Worm (Caenorhabditis elegans): ENCODE data around the gene nhr-271.

nhr-271 gene

DNA sequence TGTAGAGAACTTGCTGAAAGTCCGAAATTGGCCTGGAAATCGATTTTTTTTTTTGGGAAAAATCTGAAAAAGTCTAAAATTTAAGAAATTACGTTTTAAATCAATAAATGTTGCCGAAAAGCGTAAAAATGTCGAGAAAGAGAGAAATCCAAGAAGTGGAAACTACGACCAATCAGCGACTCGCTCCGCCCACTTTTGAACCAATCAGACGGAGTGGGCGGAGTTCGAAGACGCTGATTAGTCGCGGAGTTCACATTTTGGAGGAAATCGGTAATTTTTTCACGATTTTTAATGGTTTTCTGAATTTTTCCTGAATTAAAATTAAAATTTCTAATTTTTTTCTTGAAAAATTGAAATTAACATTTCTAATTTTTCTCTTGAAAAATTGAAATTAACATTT is 40.7 kb downstream of the nhr-271 start:
- no peak for TF ChIP-seq T20F7.1 (GFP tag; optimal IDR thresholded peaks at IDR 0.05)
- no peak for TF ChIP-seq fos-1 (tag; optimal IDR thresholded peaks at IDR 0.05)
- TF ChIP-seq fkh-10 (GFP tag; optimal IDR thresholded peaks at IDR 0.05), result no peak
- no peak for TF ChIP-seq dmd-6 (GFP tag; IDR thresholded peaks at IDR 0.05)
- no peak for TF ChIP-seq nhr-76 (tag; optimal IDR thresholded peaks at IDR 0.05)
- TF ChIP-seq hif-1 (tag; optimal IDR thresholded peaks at IDR 0.05), result no peak
- no peak for TF ChIP-seq saeg-2 (GFP tag; IDR thresholded peaks at IDR 0.05)
- no peak for TF ChIP-seq egl-27 (tag; optimal IDR thresholded peaks at IDR 0.05)
- TF ChIP-seq lin-13 (GFP tag; optimal IDR thresholded peaks at IDR 0.05), result no peak

ce11 chrV:16537908-16538446 is 42.3 kb downstream of the nhr-271 start, which contains the start of gene Y32B12B.2:
TSS of gene Y32B12B.2 (plus strand) at chrV:16538396.
- TF ChIP-seq aly-2 (tag; optimal IDR thresholded peaks at IDR 0.05), result no peak
- peak; percentile 47; the same call in 1 of the 2 replicates for TF ChIP-seq snpc-1.2 (GFP tag; IDR thresholded peaks at IDR 0.05)
- TF ChIP-seq tra-1 (GFP tag; IDR thresholded peaks at IDR 0.05), result no peak
- no peak for TF ChIP-seq pqm-1 (tag; optimal IDR thresholded peaks at IDR 0.05)
- TF ChIP-seq lin-13 (GFP tag; optimal IDR thresholded peaks at IDR 0.05), result peak; percentile 36
- peak; percentile 88 for TF ChIP-seq lin-38 (GFP tag; IDR thresholded peaks at IDR 0.05)
- TF ChIP-seq dmd-6 (GFP tag; IDR thresholded peaks at IDR 0.05), result peak; percentile 46
- peak; percentile 75 for TF ChIP-seq mes-2 (tag; optimal IDR thresholded peaks at IDR 0.05; ENCODE audit: poor library complexity, severe bottlenecking)
- TF ChIP-seq php-3 (GFP tag; IDR thresholded peaks at IDR 0.05), result peak; percentile 12; the same call in 1 of the 2 replicates
- TF ChIP-seq mxl-3 (GFP tag; optimal IDR thresholded peaks at IDR 0.05), result no peak
- TF ChIP-seq daf-19 (GFP tag; conservative IDR thresholded peaks at IDR 0.05), result no peak
- TF ChIP-seq aha-1 (tag), result peak; percentile 3
- no peak for TF ChIP-seq nhr-41 (GFP tag; IDR thresholded peaks at IDR 0.05)
- peak in 1 of 2 experiments; percentile 10 for TF ChIP-seq mdl-1 (tag; optimal IDR thresholded peaks at IDR 0.05)
- TF ChIP-seq nhr-10 (tag; optimal IDR thresholded peaks at IDR 0.05), result no peak
- TF ChIP-seq ZK546.5 (tag; optimal IDR thresholded peaks at IDR 0.05), result no peak
- TF ChIP-seq ceh-82 (tag; optimal IDR thresholded peaks at IDR 0.05), result no peak
- no peak for TF ChIP-seq nhr-28 (tag; optimal IDR thresholded peaks at IDR 0.05)
- TF ChIP-seq D1046.2 (GFP tag; IDR thresholded peaks at IDR 0.05), result no peak
- TF ChIP-seq set-16 (GFP tag; IDR thresholded peaks at IDR 0.05), result no peak
- TF ChIP-seq zag-1 (tag; optimal IDR thresholded peaks at IDR 0.05), result no peak
- TF ChIP-seq hlh-30 (tag; optimal IDR thresholded peaks at IDR 0.05; ENCODE audit: insufficient read depth), result peak; percentile 26
- TF ChIP-seq hmg-1.1 (GFP tag; IDR thresholded peaks at IDR 0.05), result peak; percentile 58; the same call in 1 of the 2 replicates
- no peak for TF ChIP-seq zfp-3 (GFP tag; conservative IDR thresholded peaks at IDR 0.05)
- 0 out of 2 replicates have a peak, but pooled peaks have one; percentile 9 for TF ChIP-seq ceh-20 (GFP tag; IDR thresholded peaks at IDR 0.05)
- TF ChIP-seq dpl-1 (GFP tag; optimal IDR thresholded peaks at IDR 0.05), result peak; percentile 80
- peak; percentile 43 for TF ChIP-seq rbr-2 (tag; optimal IDR thresholded peaks at IDR 0.05)
- TF ChIP-seq duxl-1 (tag; optimal IDR thresholded peaks at IDR 0.05; ENCODE audit: poor library complexity), result peak; percentile 56
- 0 out of 2 replicates have a peak, but pooled peaks have one; percentile 23 for TF ChIP-seq T26A8.4 (GFP tag; IDR thresholded peaks at IDR 0.05)
- no peak for TF ChIP-seq nhr-25 (tag; optimal IDR thresholded peaks at IDR 0.05; ENCODE audit: borderline replicate concordance, insufficient read depth)
- no peak for TF ChIP-seq R02D3.7 (tag; optimal IDR thresholded peaks at IDR 0.05)
- no peak for TF ChIP-seq nhr-76 (tag; optimal IDR thresholded peaks at IDR 0.05)
- no peak for TF ChIP-seq lin-1 (GFP tag; IDR thresholded peaks at IDR 0.05)
- TF ChIP-seq lsy-2 (tag; optimal IDR thresholded peaks at IDR 0.05), result peak; percentile 66 to 97
- peak; percentile 36; the same call in 1 of the 2 replicates for TF ChIP-seq ctbp-1 (GFP tag; IDR thresholded peaks at IDR 0.05)
- peak; percentile 82 for TF ChIP-seq unc-130 (GFP tag; optimal IDR thresholded peaks at IDR 0.05)
- TF ChIP-seq ama-1 (optimal IDR thresholded peaks at IDR 0.05), result no peak
- peak; percentile 18 for TF ChIP-seq F49E8.2 (tag; optimal IDR thresholded peaks at IDR 0.05; ENCODE audit: borderline replicate concordance)
- peak; percentile 49 for TF ChIP-seq hlh-11 (tag; optimal IDR thresholded peaks at IDR 0.05)
- TF ChIP-seq lir-3 (tag; optimal IDR thresholded peaks at IDR 0.05), result no peak
- no peak for TF ChIP-seq lin-15B (tag; optimal IDR thresholded peaks at IDR 0.05)

All from whole organism, L4 larva.